Worm (Caenorhabditis elegans) whole organism, mixed stage, embryonic: ENCODE data around the gene F21D5.5.

Experiments used
- bed-3 ChIP-seq: fragments of 200-800 bp; sonication (Bioruptor generic); optimal IDR thresholded peaks from 3 replicates; lab custom pipeline; 2018; ENCODE audit warnings: mild to moderate bottlenecking, missing genetic modification characterization, moderate library complexity, missing compliant biosample characterization
- ceh-43 ChIP-seq: fragments of 200-800 bp; sonication (Bioruptor generic); optimal IDR thresholded peaks from 2 replicates; lab custom pipeline; 2018; ENCODE audit warnings: mild to moderate bottlenecking, missing genetic modification characterization, moderate library complexity, missing compliant biosample characterization
- ceh-83 ChIP-seq: fragments of 200-800 bp; sonication (Bioruptor generic); optimal IDR thresholded peaks from 2 replicates; lab custom pipeline; 2018; ENCODE audit warnings: mild to moderate bottlenecking, missing genetic modification characterization, missing compliant biosample characterization
- ces-1 ChIP-seq: fragments of 150-350 bp; optimal IDR thresholded peaks from 2 replicates; lab custom pipeline; 2014; ENCODE audit warnings: missing biosample characterization, missing genetic modification reagents, missing genetic modification characterization
- lin-13 ChIP-seq: fragments of 150-350 bp; optimal IDR thresholded peaks from 2 replicates; lab custom pipeline; 2014; ENCODE audit warnings: missing biosample characterization, missing genetic modification characterization
- lsy-2 ChIP-seq: fragments of 150-350 bp; optimal IDR thresholded peaks from 2 replicates; lab custom pipeline; 2014; ENCODE audit warnings: missing biosample characterization, missing genetic modification characterization
- mab-5 ChIP-seq: fragments of 150-350 bp; optimal IDR thresholded peaks from 2 replicates; lab custom pipeline; 2014; ENCODE audit warnings: missing biosample characterization, missing genetic modification characterization
- nhr-12 ChIP-seq: fragments of 150-350 bp; optimal IDR thresholded peaks from 2 replicates; lab custom pipeline; 2014; ENCODE audit warnings: missing biosample characterization, missing genetic modification characterization
- nhr-2 ChIP-seq: fragments of 150-350 bp; optimal IDR thresholded peaks from 2 replicates; lab custom pipeline; 2014; ENCODE audit warnings: missing biosample characterization, missing genetic modification characterization
- nhr-76 ChIP-seq: sonication (generic microtip); optimal IDR thresholded peaks from 2 replicates; lab custom pipeline; 2017; ENCODE audit warnings: missing biosample characterization, missing genetic modification characterization
- snpc-4 ChIP-seq: fragments of 150-350 bp; optimal IDR thresholded peaks from 2 replicates; lab custom pipeline; 2014; ENCODE audit warnings: missing biosample characterization, missing genetic modification characterization
- unc-62 ChIP-seq: fragments of 150-350 bp; optimal IDR thresholded peaks from 2 replicates; lab custom pipeline; 2014; ENCODE audit warnings: missing biosample characterization, missing genetic modification reagents, missing genetic modification characterization
- ztf-11 ChIP-seq: fragments of 150-350 bp; optimal IDR thresholded peaks from 2 replicates; lab custom pipeline; 2014; ENCODE audit warnings: missing biosample characterization, missing genetic modification characterization

ce11 chrIV:8764567-8764966 is 25.4 kb upstream of the F21D5.5 start, which contains the start of gene cdc-50.B:
- TF ChIP-seq lsy-2 (tag; lab: Kevin White, UChicago) (no peak), ces-1 (no peak), nhr-12 (tag; lab: Kevin White, UChicago) (no peak), lin-13 (tag; lab: Kevin White, UChicago) (no peak), mab-5 (tag; lab: Kevin White, UChicago) (no peak), bed-3 (GFP tag; lab: Kevin White, UChicago) (no peak), snpc-4 (tag; lab: Kevin White, UChicago) (no peak), nhr-2 (tag; lab: Kevin White, UChicago) (no peak), nhr-76 (tag; lab: Kevin White, UChicago) (no peak), ztf-11 (tag; lab: Kevin White, UChicago) (no peak), ceh-43 (GFP tag; lab: Kevin White, UChicago) (no peak), ceh-83 (no peak), unc-62 (no peak)
